Fruit fly (Drosophila melanogaster): ENCODE measurements around the gene CG31674.

Gene CG31674

dm6 chr2L:20867381-20867780, 36.3 kb downstream of the CG31674 start, which contains the start of gene CG31675 (continued):
- no peak for TF ChIP-seq CG8281 (tag; optimal IDR thresholded peaks at IDR 0.05)
- TF ChIP-seq NFAT (GFP tag; IDR thresholded peaks at IDR 0.05), result no peak
- no peak for TF ChIP-seq disco-r (GFP tag; optimal IDR thresholded peaks at IDR 0.05)
- TF ChIP-seq z (GFP tag; IDR thresholded peaks at IDR 0.05), result 0 out of 3 replicates have a peak, but pooled peaks have one; percentile 42
- no peak for TF ChIP-seq CG11247 (GFP tag; IDR thresholded peaks at IDR 0.05)
- TF ChIP-seq amos (GFP tag; IDR thresholded peaks at IDR 0.05; ENCODE audit: partially characterized antibody), result no peak
- no peak for TF ChIP-seq Doc2 (GFP tag; IDR thresholded peaks at IDR 0.05)
- no peak for TF ChIP-seq ci (GFP tag; IDR thresholded peaks at IDR 0.05)
- TF ChIP-seq bigmax (GFP tag; optimal IDR thresholded peaks at IDR 0.05), result no peak
- no peak for TF ChIP-seq sima (GFP tag; optimal IDR thresholded peaks at IDR 0.05)
- TF ChIP-seq Antp (GFP tag; optimal IDR thresholded peaks at IDR 0.05), result no peak
- TF ChIP-seq CG18764 (GFP tag; optimal IDR thresholded peaks at IDR 0.05), result no peak
- no peak for TF ChIP-seq hb (GFP tag; IDR thresholded peaks at IDR 0.05; ENCODE audit: partially characterized antibody)
- TF ChIP-seq Spps (tag; optimal IDR thresholded peaks at IDR 0.05), result no peak
- TF ChIP-seq sd (tag; optimal IDR thresholded peaks at IDR 0.05), result peak; percentile 57
- TF ChIP-seq abd-A (tag; optimal IDR thresholded peaks at IDR 0.05), result peak; percentile 72
- TF ChIP-seq CG2199 (GFP tag; IDR thresholded peaks at IDR 0.05), result no peak
- TF ChIP-seq CG14014 (GFP tag; IDR thresholded peaks at IDR 0.05), result no peak
- TF ChIP-seq Ets65A (GFP tag), result peak; percentile 73
- no peak for TF ChIP-seq CG4617 (GFP tag; optimal IDR thresholded peaks at IDR 0.05; ENCODE audit: borderline replicate concordance)
- no peak for TF ChIP-seq CG9727 (GFP tag; optimal IDR thresholded peaks at IDR 0.05)
- TF ChIP-seq ato (GFP tag; IDR thresholded peaks at IDR 0.05; ENCODE audit: partially characterized antibody), result no peak
- TF ChIP-seq CG11093 (GFP tag; IDR thresholded peaks at IDR 0.05), result no peak
- peak; percentile 88 for TF ChIP-seq CG12769 (tag; optimal IDR thresholded peaks at IDR 0.05)

- TF ChIP-seq Nf-YB (GFP tag; optimal IDR thresholded peaks at IDR 0.05), result no peak
- no peak for TF ChIP-seq CG1603 (tag; optimal IDR thresholded peaks at IDR 0.05)
- peak; percentile 2 for TF ChIP-seq CG9437 (GFP tag; optimal IDR thresholded peaks at IDR 0.05)
- TF ChIP-seq sens-2 (GFP tag; IDR thresholded peaks at IDR 0.05), result no peak
- peak; percentile 26 for TF ChIP-seq CTCF (GFP tag; optimal IDR thresholded peaks at IDR 0.05)
- no peak for TF ChIP-seq CG12236 (GFP tag; optimal IDR thresholded peaks at IDR 0.05)
- TF ChIP-seq CG31365 (tag; optimal IDR thresholded peaks at IDR 0.05), result no peak
- no peak for TF ChIP-seq MBD-R2 (GFP tag; IDR thresholded peaks at IDR 0.05)
- no peak for TF ChIP-seq Atf-2 (GFP tag; optimal IDR thresholded peaks at IDR 0.05)
- TF ChIP-seq Taf1 (GFP tag; IDR thresholded peaks at IDR 0.05), result no peak
- no peak for TF ChIP-seq CG2129 (GFP tag; IDR thresholded peaks at IDR 0.05; ENCODE audit: partially characterized antibody)
- TF ChIP-seq bcd (GFP tag; optimal IDR thresholded peaks at IDR 0.05), result no peak
- TF ChIP-seq lmd (GFP tag; IDR thresholded peaks at IDR 0.05), result no peak
- peak; percentile 93 for TF ChIP-seq CG2199 (GFP tag; IDR thresholded peaks at IDR 0.05)
- TF ChIP-seq odd (GFP tag; optimal IDR thresholded peaks at IDR 0.05), result no peak
- TF ChIP-seq CG4360 (GFP tag; IDR thresholded peaks at IDR 0.05), result no peak
- TF ChIP-seq trh (GFP tag; optimal IDR thresholded peaks at IDR 0.05), result no peak
- peak; percentile 31 for TF ChIP-seq Med (GFP tag)
- TF ChIP-seq CG13424 (tag; optimal IDR thresholded peaks at IDR 0.05), result no peak
- TF ChIP-seq klu (GFP tag; IDR thresholded peaks at IDR 0.05), result no peak
- no peak for TF ChIP-seq CG18764 (GFP tag; optimal IDR thresholded peaks at IDR 0.05)
- no peak for TF ChIP-seq zf30C (GFP tag; optimal IDR thresholded peaks at IDR 0.05)
- no peak for TF ChIP-seq aop (GFP tag; IDR thresholded peaks at IDR 0.05)
- TF ChIP-seq HmgZ (tag; optimal IDR thresholded peaks at IDR 0.05), result peak; percentile 9
- no peak for TF ChIP-seq Optix (GFP tag; IDR thresholded peaks at IDR 0.05)
Measured at dm6 chr2L:20868921-20869320, 37.9 kb downstream of the CG31674 start.

Data from whole organism, embryonic.